Worm (Caenorhabditis elegans): ENCODE measurements around the gene C18B2.2.

- no peak for TF ChIP-seq dmd-4 (tag; optimal IDR thresholded peaks at IDR 0.05)
- no peak for TF ChIP-seq C34F6.9 (tag; optimal IDR thresholded peaks at IDR 0.05)
- no peak for TF ChIP-seq nhr-11 (tag; optimal IDR thresholded peaks at IDR 0.05)
- no peak for TF ChIP-seq egl-27 (tag; optimal IDR thresholded peaks at IDR 0.05)
- TF ChIP-seq ama-1 (optimal IDR thresholded peaks at IDR 0.05): no peak
- TF ChIP-seq gmeb-1 (tag; optimal IDR thresholded peaks at IDR 0.05): no peak
- no peak for TF ChIP-seq ZK546.5 (tag; optimal IDR thresholded peaks at IDR 0.05)
- no peak for TF ChIP-seq snpc-4 (tag; optimal IDR thresholded peaks at IDR 0.05)
Observed at ce11 chrX:3581813-3582212, 41.4 kb upstream of the C18B2.2 start.
